Worm (Caenorhabditis elegans): Measurements from ENCODE around the gene str-156.
A peak's percentile ranks its signal among the peaks of the same experiment; 100 is the strongest.

str-156 gene

DNA sequence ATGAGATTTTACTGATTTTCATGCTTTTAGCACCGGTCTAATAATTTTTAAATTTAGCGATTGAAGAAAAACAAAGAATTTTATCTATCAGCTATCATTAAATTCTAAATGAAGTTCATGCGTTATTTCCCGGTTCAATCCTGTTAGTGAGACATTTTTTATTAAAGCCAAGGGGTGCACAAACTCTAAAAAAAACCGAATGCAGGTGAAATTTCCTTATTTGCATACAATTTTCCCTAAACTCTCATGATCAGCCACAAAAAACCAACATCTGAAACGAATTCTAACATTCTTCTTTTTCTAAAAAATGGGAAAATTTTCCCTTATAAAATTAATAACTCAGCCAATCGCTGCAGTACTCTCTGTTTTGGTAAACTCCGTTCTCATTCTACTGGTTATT is at the start of gene str-156:
Gene str-156, plus strand, starts transcription at position 301 of the 400 bp plus-strand sequence.
- TF ChIP-seq cebp-1 (GFP tag; IDR thresholded peaks at IDR 0.05) (no peak), cebp-1 (tag; optimal IDR thresholded peaks at IDR 0.05) (no peak), nhr-80 (tag; optimal IDR thresholded peaks at IDR 0.05) (no peak), nhr-27 (tag; optimal IDR thresholded peaks at IDR 0.05) (no peak)

DNA sequence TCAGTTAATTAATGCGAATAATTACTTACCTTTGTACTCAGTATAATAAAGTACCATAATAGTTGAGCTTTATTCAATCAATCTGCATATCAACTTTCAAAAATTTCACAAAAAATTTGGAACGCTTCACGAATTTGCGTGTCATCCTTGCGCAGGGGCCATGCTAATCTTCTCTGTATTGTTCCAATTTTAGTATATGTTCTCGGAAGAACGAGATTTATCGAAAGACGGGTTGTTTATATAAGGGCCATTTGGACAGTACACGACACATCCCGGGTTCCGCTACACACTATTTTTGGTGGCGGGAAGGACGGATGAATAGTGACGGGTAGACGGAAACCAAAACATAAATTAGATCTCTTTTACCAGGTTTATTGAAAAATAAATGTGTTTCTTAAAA is 48.7 kb upstream of the str-156 start:
- TF ChIP-seq snpc-3.4 (tag; optimal IDR thresholded peaks at IDR 0.05), result peak; percentile 46
- TF ChIP-seq ztf-25 (GFP tag; IDR thresholded peaks at IDR 0.05), result 0 out of 2 replicates have a peak, but pooled peaks have one; percentile 67
- peak; percentile 21; the same call in 1 of the 2 replicates for TF ChIP-seq ekl-4 (GFP tag; IDR thresholded peaks at IDR 0.05)
- no peak for TF ChIP-seq mxl-1 (tag; optimal IDR thresholded peaks at IDR 0.05)
- TF ChIP-seq aptf-2 (GFP tag; conservative IDR thresholded peaks at IDR 0.05), result no peak
- peak; percentile 50 for TF ChIP-seq rpc-1 (optimal IDR thresholded peaks at IDR 0.05)
- peak; percentile 82 for TF ChIP-seq rpc-1 (tag; optimal IDR thresholded peaks at IDR 0.05)
- peak; percentile 31 for TF ChIP-seq him-1 (tag; optimal IDR thresholded peaks at IDR 0.05)
- TF ChIP-seq lin-26 (GFP tag; IDR thresholded peaks at IDR 0.05), result no peak; the same call in 1 of the 2 replicates
- TF ChIP-seq F22D6.2 (tag; optimal IDR thresholded peaks at IDR 0.05), result no peak
- no peak for TF ChIP-seq lsl-1 (GFP tag; optimal IDR thresholded peaks at IDR 0.05)
- TF ChIP-seq lag-1 (GFP tag; IDR thresholded peaks at IDR 0.05), result no peak
- no peak for TF ChIP-seq F33H1.4 (GFP tag; IDR thresholded peaks at IDR 0.05)
- TF ChIP-seq snpc-4 (GFP tag; optimal IDR thresholded peaks at IDR 0.05), result peak; percentile 70
- TF ChIP-seq snpc-4 (tag; optimal IDR thresholded peaks at IDR 0.05), result peak; percentile 77 to 92 (median 86)
- TF ChIP-seq D2030.7 (GFP tag; IDR thresholded peaks at IDR 0.05), result peak; percentile 53; the same call in 1 of the 2 replicates
- no peak for TF ChIP-seq tlf-1 (GFP tag; optimal IDR thresholded peaks at IDR 0.05)
- no peak for TF ChIP-seq ztf-22 (GFP tag; optimal IDR thresholded peaks at IDR 0.05)
- TF ChIP-seq hsf-1 (GFP tag; IDR thresholded peaks at IDR 0.05), result 0 out of 2 replicates have a peak, but pooled peaks have one; percentile 34
- no peak for TF ChIP-seq somi-1 (GFP tag; optimal IDR thresholded peaks at IDR 0.05)
- peak; percentile 48 for TF ChIP-seq B0261.1 (tag; optimal IDR thresholded peaks at IDR 0.05)
- 0 out of 2 replicates have a peak, but pooled peaks have one; percentile 43 for TF ChIP-seq attf-6 (GFP tag; IDR thresholded peaks at IDR 0.05)
- TF ChIP-seq snpc-1.1 (tag; optimal IDR thresholded peaks at IDR 0.05; ENCODE audit: insufficient read depth), result peak; percentile 88
- no peak for TF ChIP-seq atf-7 (tag; optimal IDR thresholded peaks at IDR 0.05)
- TF ChIP-seq ceh-40 (GFP tag; IDR thresholded peaks at IDR 0.05), result no peak
- TF ChIP-seq attf-3 (GFP tag; conservative IDR thresholded peaks at IDR 0.05), result no peak
- peak; percentile 33 for TF ChIP-seq die-1 (tag; optimal IDR thresholded peaks at IDR 0.05)
- TF ChIP-seq nfyb-1 (GFP tag; IDR thresholded peaks at IDR 0.05), result no peak
- peak; percentile 80 for TF ChIP-seq tbp1 (GFP tag; optimal IDR thresholded peaks at IDR 0.05)
- TF ChIP-seq Y67H2A.10 (GFP tag; conservative IDR thresholded peaks at IDR 0.05), result no peak

DNA sequence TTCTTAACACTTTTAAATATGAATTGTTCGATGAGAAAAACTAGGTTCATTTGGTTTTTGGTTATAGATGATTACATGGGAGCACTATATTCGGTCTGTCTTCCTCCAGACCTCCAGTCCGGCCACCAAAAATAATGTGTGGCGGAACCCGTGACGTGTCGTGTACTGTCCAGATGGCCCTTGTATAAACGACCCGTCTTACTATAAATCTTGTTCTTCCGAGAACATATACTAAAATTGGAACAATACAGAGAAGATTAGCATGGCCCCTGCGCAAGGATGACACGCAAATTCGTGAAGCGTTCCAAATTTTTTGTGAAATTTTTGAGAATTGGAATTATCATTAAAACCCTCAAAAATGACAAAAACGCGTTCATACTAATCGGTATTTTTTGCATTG is 46.6 kb upstream of the str-156 start:
- TF ChIP-seq snpc-4 (GFP tag; optimal IDR thresholded peaks at IDR 0.05) (no peak), snpc-4 (tag; optimal IDR thresholded peaks at IDR 0.05) (peak in 1 of 4 experiments; percentile 64), gei-17 (GFP tag; optimal IDR thresholded peaks at IDR 0.05) (no peak), rpc-1 (optimal IDR thresholded peaks at IDR 0.05) (no peak), rpc-1 (tag; optimal IDR thresholded peaks at IDR 0.05) (peak; percentile 60)

DNA sequence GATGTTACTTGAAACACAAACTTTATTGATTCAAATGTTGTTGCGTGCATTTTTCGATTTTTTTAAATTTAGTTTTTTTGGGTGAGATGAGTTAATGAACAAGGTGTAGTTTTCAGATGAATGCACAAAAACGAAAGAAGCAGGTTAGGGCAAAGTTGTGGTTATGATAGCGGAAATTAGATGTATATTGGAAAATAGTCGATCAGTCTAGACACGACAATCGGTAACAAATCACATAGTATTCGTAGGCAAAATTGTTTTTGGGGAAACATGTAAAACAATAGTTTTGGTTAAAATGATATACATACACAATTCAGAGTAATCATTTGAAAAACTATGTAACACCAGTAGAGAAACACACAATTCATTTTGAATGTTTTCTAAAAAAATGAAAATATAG is 45.6 kb upstream of the str-156 start, which contains the start of gene str-172:
Gene str-172, minus strand, starts transcription at position 101 of the 400 bp plus-strand sequence.
- TF ChIP-seq cebp-2 (GFP tag; IDR thresholded peaks at IDR 0.05) (no peak), die-1 (tag; optimal IDR thresholded peaks at IDR 0.05) (no peak), C06A6.2 (GFP tag; conservative IDR thresholded peaks at IDR 0.05) (no peak), K11D2.4 (GFP tag; IDR thresholded peaks at IDR 0.05) (no peak), attf-3 (GFP tag; conservative IDR thresholded peaks at IDR 0.05) (no peak), F39B2.1 (GFP tag; IDR thresholded peaks at IDR 0.05) (no peak), mcd-1 (GFP tag; IDR thresholded peaks at IDR 0.05) (no peak), unc-130 (GFP tag; optimal IDR thresholded peaks at IDR 0.05) (no peak), madf-10 (tag; optimal IDR thresholded peaks at IDR 0.05) (no peak), B0336.3 (GFP tag; IDR thresholded peaks at IDR 0.05) (no peak), cebp-1 (GFP tag; IDR thresholded peaks at IDR 0.05) (no peak), cebp-1 (tag; optimal IDR thresholded peaks at IDR 0.05) (no peak), sdz-38 (tag; optimal IDR thresholded peaks at IDR 0.05) (no peak), snpc-3.4 (tag; optimal IDR thresholded peaks at IDR 0.05) (no peak), snpc-4 (GFP tag; optimal IDR thresholded peaks at IDR 0.05) (no peak), snpc-4 (tag; optimal IDR thresholded peaks at IDR 0.05) (no peak), nfyb-1 (GFP tag; IDR thresholded peaks at IDR 0.05) (no peak), nhr-27 (tag; optimal IDR thresholded peaks at IDR 0.05) (no peak), aptf-2 (GFP tag; conservative IDR thresholded peaks at IDR 0.05) (no peak)

Data from whole organism, young adult.